Worm (Caenorhabditis elegans) whole organism, midembryonic: Measurements from ENCODE around the gene D1044.6.

Source experiments
- T22C8.4 ChIP-seq: fragments of 200-800 bp; sonication (Bioruptor generic); IDR thresholded peaks from 2 replicates; pipeline ENCODE4 v1.3.6; 2022; ENCODE audit warnings: missing genetic modification characterization, missing compliant biosample characterization
- cog-1 ChIP-seq: sonication (generic microtip); optimal IDR thresholded peaks from 2 replicates; lab custom pipeline; 2016; ENCODE audit warnings: missing genetic modification characterization, missing compliant biosample characterization
- flt-1 ChIP-seq: fragments of 200-800 bp; sonication (Bioruptor generic); IDR thresholded peaks from 2 replicates; pipeline ENCODE4 v1.3.6; 2022; ENCODE audit warnings: missing genetic modification characterization, missing compliant biosample characterization
- klf-2 ChIP-seq: fragments of 200-800 bp; sonication (Bioruptor generic); conservative IDR thresholded peaks from 2 replicates; pipeline ENCODE4 v1.3.6; 2022; ENCODE audit warnings: missing genetic modification reagents, missing genetic modification characterization, missing compliant biosample characterization
- med-1 ChIP-seq: sonication (generic microtip); optimal IDR thresholded peaks from 2 replicates; lab custom pipeline; 2017; ENCODE audit warnings: missing genetic modification characterization, mild to moderate bottlenecking, missing compliant biosample characterization, antibody characterized with exemption, missing genetic modification reagents; ENCODE audit not compliant: insufficient read depth
- ref-1 ChIP-seq: fragments of 200-800 bp; sonication (Bioruptor generic); conservative IDR thresholded peaks from 2 replicates; pipeline ENCODE4 v1.3.6; 2022; ENCODE audit warnings: missing genetic modification reagents, missing genetic modification characterization, missing compliant biosample characterization
- tab-1 ChIP-seq: fragments of 200-800 bp; sonication (Bioruptor generic); IDR thresholded peaks from 2 replicates; pipeline ENCODE4 v1.3.6; 2022; ENCODE audit warnings: missing genetic modification characterization, missing compliant biosample characterization
- ztf-23 ChIP-seq: fragments of 200-800 bp; sonication (Bioruptor generic); IDR thresholded peaks from 2 replicates; pipeline ENCODE4 v1.3.6; 2022; ENCODE audit warnings: missing genetic modification reagents, missing genetic modification characterization, missing compliant biosample characterization
- ztf-29 ChIP-seq: fragments of 200-800 bp; sonication (Bioruptor generic); IDR thresholded peaks from 2 replicates; pipeline ENCODE4 v1.3.6; 2022; ENCODE audit warnings: missing genetic modification reagents, missing genetic modification characterization, missing compliant biosample characterization

The D1044.6 gene

DNA sequence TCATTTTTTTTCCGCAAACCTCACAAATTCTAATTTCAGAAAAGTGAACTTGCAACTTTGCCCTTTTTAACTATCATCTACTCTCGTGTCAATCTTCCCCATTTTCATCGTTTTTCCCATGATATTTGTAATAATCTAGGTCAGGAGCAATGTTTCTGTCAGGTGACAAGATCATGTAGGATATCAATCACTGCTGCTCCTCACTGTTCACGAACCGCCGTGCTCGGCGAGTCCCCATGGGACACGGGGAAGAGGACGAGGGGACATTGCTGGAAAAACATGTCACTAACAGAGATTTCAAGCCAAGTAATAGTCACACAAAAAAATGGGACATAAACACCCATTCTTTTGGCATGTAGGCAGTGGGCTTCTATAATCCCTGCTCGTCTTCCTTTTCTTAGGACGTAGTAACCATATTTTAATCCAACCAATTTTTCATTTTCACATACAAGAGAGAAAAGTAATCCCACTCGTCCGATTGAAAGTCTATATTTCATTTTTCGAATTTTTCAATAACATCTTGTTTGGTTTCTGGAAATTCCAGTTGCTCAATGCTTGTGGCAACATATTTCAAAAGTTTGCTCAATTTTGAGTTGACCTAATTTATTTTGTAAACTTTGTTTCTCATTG lies 28.0 kb upstream of the D1044.6 start:
- TF ChIP-seq cog-1 (no peak), ztf-23 (GFP tag; lab: Robert Waterston, UW) (no peak), klf-2 (GFP tag; lab: Robert Waterston, UW) (no peak), med-1 (GFP tag; lab: Kevin White, UChicago) (no peak), T22C8.4 (no peak), tab-1 (no peak), flt-1 (no peak), ztf-29 (GFP tag; lab: Robert Waterston, UW) (no peak), ref-1 (GFP tag; lab: Robert Waterston, UW) (no peak)

DNA sequence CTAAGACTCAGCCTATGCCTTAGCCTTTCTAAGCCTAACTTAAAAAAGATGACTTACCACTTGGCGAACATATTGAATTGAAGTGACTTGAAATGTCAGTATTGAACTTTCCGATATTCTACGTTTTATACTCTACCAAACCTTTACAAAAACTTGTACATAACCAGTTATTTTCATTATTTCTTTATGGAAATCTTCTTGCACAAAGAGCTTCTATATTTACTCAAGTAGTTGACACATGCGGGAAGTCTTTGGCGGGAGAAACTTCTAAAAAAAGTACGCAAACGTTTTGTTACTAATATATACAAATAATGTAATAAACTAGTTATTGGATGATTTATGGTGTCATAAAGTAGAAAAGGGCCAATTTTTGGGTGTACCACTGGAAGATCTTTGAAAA lies 25.7 kb upstream of the D1044.6 start, which contains the start of gene nspb-12:
nspb-12 (minus strand) TSS at position 101 of the 400 bp plus-strand sequence.
- no peak for TF ChIP-seq ref-1 (GFP tag; lab: Robert Waterston, UW)
- TF ChIP-seq T22C8.4, result no peak

DNA sequence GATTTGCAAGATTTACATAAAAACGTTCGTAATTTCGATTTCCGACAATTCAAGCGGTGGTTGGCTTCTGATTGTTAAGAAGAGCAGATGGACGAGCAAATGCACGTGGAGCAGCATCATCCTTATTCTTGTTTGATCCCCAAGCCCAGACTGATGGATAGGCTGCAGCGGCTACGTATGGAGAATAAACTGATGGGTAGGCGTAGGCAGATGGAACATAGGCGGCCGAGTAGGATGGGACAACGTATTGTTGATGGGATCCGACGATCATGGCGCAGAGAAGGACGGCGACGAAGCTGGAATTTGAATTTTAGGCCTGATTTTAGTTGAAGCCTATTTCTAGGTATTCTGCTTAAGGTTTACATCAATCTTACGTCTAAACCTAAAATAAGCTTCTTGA lies 25.3 kb upstream of the D1044.6 start:
- TF ChIP-seq flt-1 (no peak), klf-2 (GFP tag; lab: Robert Waterston, UW) (no peak), cog-1 (no peak), med-1 (GFP tag; lab: Kevin White, UChicago) (no peak), ref-1 (GFP tag; lab: Robert Waterston, UW) (no peak), ztf-29 (GFP tag; lab: Robert Waterston, UW) (no peak), tab-1 (0 out of 2 replicates have a peak, but pooled peaks have one; percentile 59), ztf-23 (GFP tag; lab: Robert Waterston, UW) (no peak)

DNA sequence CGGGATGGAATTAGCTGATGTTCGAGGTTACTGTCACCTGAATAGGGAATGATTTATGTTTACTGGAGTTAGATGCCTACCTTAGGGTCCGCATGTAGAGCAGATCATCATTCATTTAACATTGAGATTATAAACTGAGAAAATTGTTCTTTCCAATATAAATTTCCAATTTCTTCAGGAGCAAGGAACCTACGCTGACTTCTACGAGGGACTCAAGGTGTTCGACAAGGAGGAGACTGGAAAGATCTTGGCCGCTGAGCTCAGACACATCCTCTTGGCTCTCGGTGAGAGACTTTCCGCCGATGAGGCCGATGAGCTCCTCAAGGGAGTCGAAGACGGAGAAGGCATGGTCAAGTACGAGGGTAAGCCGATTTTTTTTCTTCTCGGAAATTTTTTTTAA lies 23.5 kb upstream of the D1044.6 start:
- TF ChIP-seq med-1 (GFP tag; lab: Kevin White, UChicago) (no peak), cog-1 (no peak), tab-1 (no peak), ztf-23 (GFP tag; lab: Robert Waterston, UW) (peak; percentile 44; the same call in 1 of the 2 replicates)

DNA sequence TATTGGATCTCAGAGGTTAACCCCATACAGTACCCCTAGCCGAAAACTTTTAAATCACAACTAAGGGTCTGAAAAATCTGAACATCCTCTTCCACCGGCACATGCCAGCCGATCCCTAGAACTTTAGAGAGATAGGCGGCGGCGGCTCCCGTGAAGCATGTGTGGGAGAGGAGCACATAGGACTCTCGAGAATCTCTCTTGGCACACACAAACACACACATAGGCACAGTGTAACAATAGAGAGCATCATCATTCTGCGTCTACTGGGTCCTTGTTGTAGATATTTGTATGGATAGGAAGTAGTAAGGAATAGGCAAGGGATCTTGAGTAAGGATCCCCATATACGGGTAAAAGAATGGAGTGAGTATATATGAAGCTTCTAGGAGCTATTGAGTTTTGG lies 22.7 kb upstream of the D1044.6 start:
- TF ChIP-seq ztf-23 (GFP tag; lab: Robert Waterston, UW) (no peak), flt-1 (no peak)

DNA sequence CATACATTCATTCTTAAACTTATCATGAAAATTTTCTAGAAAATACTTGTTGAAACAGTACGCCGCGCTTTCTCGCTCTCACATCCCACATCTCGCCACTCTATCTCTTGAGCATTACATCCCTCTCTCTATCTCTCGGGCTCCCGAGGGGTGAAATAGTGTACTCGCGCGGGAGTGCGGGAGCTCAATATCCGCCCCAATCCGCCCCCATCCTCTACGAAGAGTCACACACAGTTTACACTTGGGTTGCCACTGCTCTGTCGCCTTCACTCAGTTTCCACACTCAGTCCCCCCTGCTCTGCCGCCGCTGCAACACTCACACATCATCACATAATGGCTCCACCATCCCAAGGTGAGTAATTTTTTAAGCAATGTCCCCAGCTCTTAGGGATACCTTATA lies 21.8 kb upstream of the D1044.6 start, which contains the start of gene mlc-3:
mlc-3 (plus strand) TSS at position 227 of the 400 bp plus-strand sequence.
- peak; percentile 69; the same call in 1 of the 2 replicates for TF ChIP-seq flt-1
- TF ChIP-seq med-1 (GFP tag; lab: Kevin White, UChicago), result no peak

DNA sequence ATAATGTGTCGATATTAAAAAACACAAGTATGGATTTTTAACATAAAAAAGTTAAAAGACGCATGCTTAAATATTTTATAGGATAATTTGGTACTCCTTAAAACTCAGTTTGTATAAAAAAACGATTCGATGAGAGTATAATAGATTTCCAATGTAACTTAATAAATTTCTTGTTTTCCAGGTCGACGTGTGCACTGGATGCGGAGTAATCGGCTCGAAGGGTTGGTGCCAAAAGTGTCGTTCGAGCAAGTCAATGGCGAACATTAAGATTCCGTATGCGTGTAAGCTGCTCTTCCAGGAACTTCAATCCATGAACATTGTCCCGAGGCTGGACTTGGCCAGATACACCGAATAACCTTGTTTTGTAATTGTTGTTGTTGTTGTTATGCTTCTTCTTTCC lies 21.3 kb upstream of the D1044.6 start:
- no peak for TF ChIP-seq T22C8.4

DNA sequence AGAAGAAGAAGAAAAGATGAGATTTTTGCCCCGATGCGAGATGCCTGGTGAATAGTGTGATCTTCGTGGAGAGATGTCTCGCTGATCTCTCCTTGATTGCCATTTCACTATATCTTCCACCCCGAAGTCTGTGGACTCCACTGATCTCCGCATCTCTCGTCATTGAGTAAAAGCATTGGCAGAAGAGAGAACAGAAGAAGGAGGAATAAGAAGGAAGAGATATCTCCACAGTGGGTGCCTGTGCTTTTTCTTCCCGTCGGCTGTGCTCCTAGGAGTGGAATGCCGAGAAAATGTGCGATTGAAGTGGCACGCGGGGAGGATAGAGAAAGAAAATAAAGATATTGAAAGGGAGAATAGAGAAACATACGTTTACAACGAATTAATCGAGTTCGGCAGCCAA lies 20.7 kb upstream of the D1044.6 start:
- TF ChIP-seq flt-1 (no peak), med-1 (GFP tag; lab: Kevin White, UChicago) (no peak), klf-2 (GFP tag; lab: Robert Waterston, UW) (no peak), T22C8.4 (no peak)

DNA sequence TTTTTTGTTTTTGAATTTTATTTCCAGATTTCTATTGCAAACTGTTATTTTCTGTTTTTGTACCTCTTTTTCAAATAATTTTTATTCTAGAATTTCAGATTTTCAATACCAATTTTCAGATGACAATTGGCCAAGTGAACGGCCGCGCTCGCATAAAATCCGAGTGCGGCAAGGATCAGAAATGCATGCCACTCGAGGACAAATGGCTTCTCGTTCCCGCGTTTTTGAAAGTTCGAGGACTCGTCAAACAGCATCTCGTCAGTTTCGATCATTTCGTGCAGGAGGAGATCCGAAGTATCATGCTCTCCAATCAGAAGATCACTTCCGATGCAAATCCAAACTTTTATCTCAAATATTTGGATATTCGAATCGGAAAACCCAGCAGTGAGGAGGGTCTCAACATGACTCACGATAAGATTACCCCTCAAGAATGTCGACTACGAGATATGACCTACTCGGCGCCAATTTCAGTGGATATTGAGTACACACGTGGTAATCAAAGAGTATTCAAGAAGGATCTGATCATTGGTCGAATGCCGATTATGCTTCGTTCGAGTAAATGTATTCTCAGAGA lies 14.4 kb upstream of the D1044.6 start, which contains the start of gene rpc-2:
rpc-2 (plus strand) TSS at position 120 of the 574 bp plus-strand sequence.
- TF ChIP-seq ztf-29 (GFP tag; lab: Robert Waterston, UW), result no peak
- TF ChIP-seq T22C8.4, result no peak
- TF ChIP-seq flt-1, result no peak
- TF ChIP-seq med-1 (GFP tag; lab: Kevin White, UChicago), result no peak
- no peak for TF ChIP-seq cog-1
- TF ChIP-seq tab-1, result no peak
- TF ChIP-seq ztf-23 (GFP tag; lab: Robert Waterston, UW), result no peak
- no peak for TF ChIP-seq ref-1 (GFP tag; lab: Robert Waterston, UW)
- no peak for TF ChIP-seq klf-2 (GFP tag; lab: Robert Waterston, UW)

DNA sequence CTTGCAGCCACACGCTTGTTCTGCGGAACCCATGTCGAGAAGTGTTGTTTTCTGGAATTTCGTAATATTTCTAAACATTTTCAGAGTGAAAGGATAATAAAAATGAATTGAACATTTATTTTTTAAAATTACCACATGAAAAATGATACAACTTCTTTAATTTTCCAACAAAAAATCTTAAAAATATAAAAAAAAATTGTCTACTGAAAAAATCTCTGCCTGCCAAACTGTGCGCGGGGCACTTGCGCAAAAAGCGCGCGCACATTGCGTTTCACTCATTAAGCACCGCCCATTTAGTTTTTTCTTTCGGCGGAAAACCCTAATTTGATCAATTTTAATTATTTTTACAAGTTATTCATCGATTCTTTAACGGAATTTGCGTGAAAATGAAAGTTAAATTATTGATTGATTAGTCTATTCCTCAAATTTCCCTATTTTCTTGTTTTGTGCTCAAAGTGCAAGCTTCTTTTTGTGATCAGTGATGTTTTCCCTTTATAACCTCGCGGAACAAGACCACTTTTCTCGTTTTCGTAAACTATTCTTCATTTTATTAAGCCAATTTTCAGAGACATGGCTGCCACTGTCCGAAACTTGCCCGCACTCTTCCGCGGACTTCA lies 12.0 kb upstream of the D1044.6 start, which contains the start of the genes nmad-1 and hach-1:
nmad-1 (minus strand) TSS at position 51 of the 617 bp plus-strand sequence.
hach-1 (plus strand) TSS at position 567 of the 617 bp plus-strand sequence.
- TF ChIP-seq ref-1 (GFP tag; lab: Robert Waterston, UW), result peak; percentile 75
- peak; percentile 92 for TF ChIP-seq tab-1
- peak; percentile 88 for TF ChIP-seq T22C8.4
- peak; percentile 94 for TF ChIP-seq flt-1
- TF ChIP-seq med-1 (GFP tag; lab: Kevin White, UChicago), result peak; percentile 97
- peak; percentile 96 for TF ChIP-seq ztf-23 (GFP tag; lab: Robert Waterston, UW)
- TF ChIP-seq klf-2 (GFP tag; lab: Robert Waterston, UW), result peak; percentile 90; the same call in 1 of the 2 replicates
- TF ChIP-seq ztf-29 (GFP tag; lab: Robert Waterston, UW), result peak; percentile 82
- TF ChIP-seq cog-1, result peak; percentile 79

DNA sequence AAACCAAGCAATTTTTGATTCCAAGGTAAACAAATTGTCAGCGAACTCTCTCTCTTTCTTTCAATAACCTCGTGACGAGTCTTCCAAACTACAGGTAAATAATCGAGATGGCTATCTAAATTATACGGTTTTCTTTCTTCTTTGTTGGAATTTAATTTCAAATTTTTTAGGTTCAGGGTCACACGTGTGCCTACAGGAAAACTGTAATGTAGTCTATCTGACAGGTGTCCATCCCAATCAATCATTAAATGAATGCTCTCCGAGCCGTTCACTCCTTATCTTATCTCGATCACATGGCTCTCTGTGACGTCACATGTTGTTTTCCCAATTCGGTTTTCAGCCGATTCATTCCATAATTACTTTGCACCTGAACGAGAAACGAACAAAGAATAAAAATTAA lies 10.1 kb upstream of the D1044.6 start:
- TF ChIP-seq tab-1 (no peak), ztf-29 (GFP tag; lab: Robert Waterston, UW) (no peak), T22C8.4 (no peak), med-1 (GFP tag; lab: Kevin White, UChicago) (no peak), flt-1 (no peak), klf-2 (GFP tag; lab: Robert Waterston, UW) (no peak), ztf-23 (GFP tag; lab: Robert Waterston, UW) (no peak), cog-1 (no peak), ref-1 (GFP tag; lab: Robert Waterston, UW) (no peak)
